Worm (Caenorhabditis elegans): Measurements from ENCODE around the gene K09C6.9.

The K09C6.9 gene

DNA sequence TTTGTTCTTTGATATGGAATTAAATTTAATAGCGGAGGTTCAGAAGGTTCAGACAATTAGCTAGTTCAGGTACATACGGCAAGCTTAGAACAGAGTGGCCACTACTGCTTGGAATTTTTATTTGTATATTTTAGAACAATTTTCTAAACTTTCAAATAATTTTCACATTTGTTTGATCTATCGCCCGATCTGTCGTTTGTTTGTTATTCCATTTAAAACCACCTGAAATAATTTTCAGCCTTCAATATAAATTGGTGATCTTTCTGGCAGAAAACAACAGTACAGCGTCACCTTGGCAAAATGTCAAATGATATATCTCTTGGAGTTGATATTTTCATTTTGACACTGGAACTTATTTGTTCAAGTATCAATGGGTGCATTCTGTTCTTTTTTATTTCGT, 40.1 kb downstream of the K09C6.9 start, which contains the start of gene R13D11.3:
R13D11.3 (plus strand) TSS at position 301 of the 400 bp plus-strand sequence.
- TF ChIP-seq him-1 (tag; optimal IDR thresholded peaks at IDR 0.05): no peak
- TF ChIP-seq W03F9.2 (tag; optimal IDR thresholded peaks at IDR 0.05): no peak
- TF ChIP-seq dao-5 (tag; optimal IDR thresholded peaks at IDR 0.05): no peak

ce11 chrV:813101-813500, 41.8 kb downstream of the K09C6.9 start, which contains the start of gene R13D11.10:
R13D11.10 (minus strand) TSS chrV:813201.
- TF ChIP-seq him-1 (tag; optimal IDR thresholded peaks at IDR 0.05): no peak
- no peak for TF ChIP-seq W03F9.2 (tag; optimal IDR thresholded peaks at IDR 0.05)
- no peak for TF ChIP-seq dao-5 (tag; optimal IDR thresholded peaks at IDR 0.05)

ce11 chrV:810281-810862, 44.5 kb downstream of the K09C6.9 start, which contains the start of gene R13D11.4:
R13D11.4 (plus strand) TSS chrV:810812.
- no peak for TF ChIP-seq him-1 (tag; optimal IDR thresholded peaks at IDR 0.05)
- no peak for TF ChIP-seq W03F9.2 (tag; optimal IDR thresholded peaks at IDR 0.05)
- TF ChIP-seq dao-5 (tag; optimal IDR thresholded peaks at IDR 0.05): no peak

DNA sequence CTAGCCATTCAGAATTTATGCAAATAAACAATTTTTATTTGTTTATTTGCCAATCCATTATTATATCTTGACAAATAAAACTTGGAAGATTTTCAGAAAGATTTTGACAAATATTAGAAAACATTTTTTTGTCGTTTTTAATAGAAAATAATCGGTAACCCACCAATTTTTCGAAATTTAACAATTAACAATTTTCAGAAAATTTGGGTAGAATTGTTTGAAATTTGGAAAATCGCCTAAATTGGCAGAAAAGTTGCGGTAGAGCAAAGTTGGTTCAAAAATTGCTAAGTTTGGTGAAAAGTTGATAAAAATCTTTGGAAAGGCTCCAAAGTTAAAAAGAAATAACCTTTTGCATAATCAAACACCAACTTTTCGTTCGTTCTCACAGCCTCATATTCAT, 46.6 kb downstream of the K09C6.9 start:
- TF ChIP-seq him-1 (tag; optimal IDR thresholded peaks at IDR 0.05): no peak
- TF ChIP-seq W03F9.2 (tag; optimal IDR thresholded peaks at IDR 0.05): no peak
- no peak for TF ChIP-seq dao-5 (tag; optimal IDR thresholded peaks at IDR 0.05)

DNA sequence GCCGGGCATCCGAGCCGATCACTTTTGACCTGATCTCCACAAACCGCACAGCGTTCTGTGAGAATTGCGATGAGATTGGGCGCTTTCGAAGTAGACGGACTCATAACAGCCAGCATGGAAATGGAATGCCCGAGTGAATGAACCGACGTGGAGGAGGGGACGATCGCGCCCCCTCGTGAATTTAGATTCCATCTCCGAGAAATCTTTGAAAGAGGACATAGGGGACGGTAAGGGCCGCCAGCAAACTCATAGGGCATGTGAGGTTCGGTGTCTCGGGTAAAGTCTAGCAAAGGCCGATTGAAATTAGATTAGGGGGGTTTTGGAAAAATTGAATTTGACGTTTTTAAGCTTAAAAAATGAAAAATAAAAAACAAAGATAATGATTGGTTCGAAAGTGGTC, 50.4 kb downstream of the K09C6.9 start, which contains the start of gene nhr-270:
nhr-270 (minus strand) TSS at position 257 of the 400 bp plus-strand sequence.
- TF ChIP-seq him-1 (tag; optimal IDR thresholded peaks at IDR 0.05) (no peak), dao-5 (tag; optimal IDR thresholded peaks at IDR 0.05) (no peak), W03F9.2 (tag; optimal IDR thresholded peaks at IDR 0.05) (no peak)

ce11 chrV:803472-803871, 51.4 kb downstream of the K09C6.9 start:
- TF ChIP-seq him-1 (tag; optimal IDR thresholded peaks at IDR 0.05) (no peak), dao-5 (tag; optimal IDR thresholded peaks at IDR 0.05) (no peak), W03F9.2 (tag; optimal IDR thresholded peaks at IDR 0.05) (no peak)

Measured in whole organism, L4/young adult.